Fruit fly (Drosophila melanogaster) whole organism, embryonic: Measurements from ENCODE around the gene ND-24.

ENCODE experiments used
- Asciz ChIP-seq: fragments of 200-800 bp; sonication (Bioruptor generic); optimal IDR thresholded peaks from 2 replicates; lab custom pipeline; 2017; ENCODE audit warnings: missing biosample characterization, mild to moderate bottlenecking, missing genetic modification characterization, missing genetic modification reagents
- Atf6 ChIP-seq: fragments of 200-800 bp; sonication (Bioruptor generic); IDR thresholded peaks from 2 replicates; pipeline ENCODE4 v1.3.6; 2022; ENCODE audit warnings: missing biosample characterization, missing genetic modification characterization
- CG10267 ChIP-seq: fragments of 200-800 bp; sonication (Bioruptor generic); optimal IDR thresholded peaks from 2 replicates; lab custom pipeline; 2018; ENCODE audit warnings: missing biosample characterization, mild to moderate bottlenecking, missing genetic modification characterization, moderate library complexity
- CG11696 ChIP-seq: fragments of 200-800 bp; sonication (Bioruptor generic); IDR thresholded peaks from 2 replicates; pipeline ENCODE4 v1.3.6; 2022; ENCODE audit warnings: missing biosample characterization, missing genetic modification characterization
- CG14050 ChIP-seq: fragments of 200-800 bp; sonication (Bioruptor generic); IDR thresholded peaks from 3 replicates; pipeline ENCODE4 v1.3.6; 2022; ENCODE audit warnings: missing biosample characterization, missing genetic modification characterization
- CG15601 ChIP-seq: fragments of 200-800 bp; sonication (Bioruptor generic); optimal IDR thresholded peaks from 3 replicates; lab custom pipeline; 2019; ENCODE audit warnings: missing biosample characterization, mild to moderate bottlenecking, missing genetic modification characterization, moderate library complexity
- CG18011 ChIP-seq: fragments of 200-800 bp; sonication (Bioruptor generic); optimal IDR thresholded peaks from 2 replicates; lab custom pipeline; 2017; ENCODE audit warnings: missing biosample characterization, missing genetic modification characterization, mild to moderate bottlenecking, moderate library complexity, missing genotype
- CG18764 ChIP-seq: fragments of 200-800 bp; sonication (Bioruptor generic); optimal IDR thresholded peaks from 3 replicates; lab custom pipeline; 2016; ENCODE audit warnings: missing biosample characterization, missing genetic modification characterization
- CG30020 ChIP-seq: fragments of 200-800 bp; optimal IDR thresholded peaks from 2 replicates; lab custom pipeline; 2019; ENCODE audit warnings: missing biosample characterization, mild to moderate bottlenecking, missing genetic modification characterization, moderate library complexity
- CG3163 ChIP-seq: fragments of 200-800 bp; sonication (Bioruptor generic); optimal IDR thresholded peaks from 3 replicates; lab custom pipeline; 2016; ENCODE audit warnings: missing biosample characterization, missing genetic modification characterization
- CG3407 ChIP-seq: fragments of 200-800 bp; sonication (Bioruptor generic); optimal IDR thresholded peaks from 2 replicates; lab custom pipeline; 2018; ENCODE audit warnings: missing biosample characterization, mild to moderate bottlenecking, missing genetic modification characterization
- CG3726 ChIP-seq: fragments of 200-800 bp; sonication (Bioruptor generic); IDR thresholded peaks from 3 replicates; pipeline ENCODE4, ENCODE4 v1.3.6; 2022; ENCODE audit warnings: missing biosample characterization, missing genetic modification characterization
- CG5245 ChIP-seq: fragments of 200-800 bp; sonication (Bioruptor generic); optimal IDR thresholded peaks from 3 replicates; lab custom pipeline; 2016; ENCODE audit warnings: missing biosample characterization, missing genetic modification characterization
- CG7786 ChIP-seq: fragments of 200-800 bp; sonication (Bioruptor generic); optimal IDR thresholded peaks from 2 replicates; lab custom pipeline; 2016; ENCODE audit warnings: missing biosample characterization, missing genetic modification characterization
- CG7928 ChIP-seq: fragments of 200-800 bp; sonication (Bioruptor generic); optimal IDR thresholded peaks from 2 replicates; lab custom pipeline; 2017; ENCODE audit warnings: missing biosample characterization, mild to moderate bottlenecking, missing genetic modification characterization
- CG9797 ChIP-seq: fragments of 200-800 bp; sonication (Bioruptor generic); optimal IDR thresholded peaks from 3 replicates; lab custom pipeline; 2018; ENCODE audit warnings: missing biosample characterization, mild to moderate bottlenecking, missing genetic modification characterization
- CHES-1-like ChIP-seq: fragments of 200-800 bp; sonication (Bioruptor generic); optimal IDR thresholded peaks from 2 replicates; lab custom pipeline; 2016; ENCODE audit warnings: missing biosample characterization, missing genetic modification characterization
- CTCF ChIP-seq: fragments of 200-800 bp; sonication (Bioruptor generic); optimal IDR thresholded peaks from 2 replicates; lab custom pipeline; 2017; ENCODE audit warnings: missing biosample characterization, mild to moderate bottlenecking, missing genetic modification characterization, moderate library complexity
- Deaf1 ChIP-seq: fragments of 200-800 bp; optimal IDR thresholded peaks from 3 replicates; lab custom pipeline; 2019; ENCODE audit warnings: missing biosample characterization, mild to moderate bottlenecking, missing genetic modification characterization, moderate library complexity
- E2f1 ChIP-seq: fragments of 200-800 bp; sonication (Bioruptor generic); IDR thresholded peaks from 2 replicates; pipeline ENCODE4 v1.3.6; 2022; ENCODE audit warnings: missing biosample characterization, missing genetic modification characterization
- H15 ChIP-seq: fragments of 200-800 bp; sonication (Bioruptor generic); IDR thresholded peaks from 3 replicates; pipeline ENCODE4 v1.3.6; 2022; ENCODE audit warnings: missing biosample characterization, missing genetic modification characterization
- HmgZ ChIP-seq: fragments of 200-800 bp; sonication (Bioruptor generic); optimal IDR thresholded peaks from 2 replicates; lab custom pipeline; 2018; ENCODE audit warnings: missing biosample characterization, mild to moderate bottlenecking, missing genetic modification characterization
- Hmr ChIP-seq: fragments of 200-800 bp; sonication (Bioruptor generic); optimal IDR thresholded peaks from 3 replicates; lab custom pipeline; 2017; ENCODE audit warnings: mild to moderate bottlenecking, missing biosample characterization, missing genetic modification reagents, missing genetic modification characterization
- Kr ChIP-seq: fragments of 200-800 bp; sonication (Bioruptor generic); optimal IDR thresholded peaks from 2 replicates; lab custom pipeline; 2017; ENCODE audit warnings: missing biosample characterization, mild to moderate bottlenecking, missing genetic modification characterization
- Lpt ChIP-seq: fragments of >200 bp; optimal IDR thresholded peaks from 2 replicates; lab custom pipeline; 2018; ENCODE audit warnings: missing biosample characterization, missing genetic modification characterization
- MESR4 ChIP-seq: fragments of 200-800 bp; sonication (Bioruptor generic); optimal IDR thresholded peaks from 2 replicates; lab custom pipeline; 2018; ENCODE audit warnings: missing biosample characterization, mild to moderate bottlenecking, missing genetic modification characterization, moderate library complexity
- Myb ChIP-seq: fragments of 200-800 bp; sonication (Bioruptor generic); optimal IDR thresholded peaks from 2 replicates; lab custom pipeline; 2016; ENCODE audit warnings: missing biosample characterization, missing genetic modification characterization
- NK7.1 ChIP-seq: fragments of 200-800 bp; sonication (Bioruptor generic); optimal IDR thresholded peaks from 3 replicates; lab custom pipeline; 2016; ENCODE audit warnings: missing biosample characterization, missing genetic modification characterization
- Trl ChIP-seq, 3 experiments: fragments of >200 bp in 2 of 3; fragments of 200-800 bp in 1 of 3; sonication (Bioruptor generic) in 1 of 3; optimal IDR thresholded peaks; 2 replicates in 1 of 3; 3 replicates in 2 of 3; lab custom pipeline; 2016 to 2017; ENCODE audit warnings: missing biosample characterization in 1 of 3, missing genetic modification characterization in 1 of 3
- YL-1 ChIP-seq: fragments of 200-800 bp; sonication (Bioruptor generic); optimal IDR thresholded peaks from 3 replicates; lab custom pipeline; 2017; ENCODE audit warnings: missing biosample characterization, mild to moderate bottlenecking, missing genetic modification characterization
- bsh ChIP-seq, 2 experiments: fragments of 200-800 bp; sonication (Bioruptor generic); optimal IDR thresholded peaks; 2 replicates each; lab custom pipeline; 2017 to 2018; ENCODE audit warnings: mild to moderate bottlenecking in 2 of 2, missing biosample characterization in 2 of 2, missing genetic modification characterization in 2 of 2, moderate library complexity in 1 of 2
- crp ChIP-seq, 2 experiments: fragments of 200-800 bp; sonication (Bioruptor generic); optimal IDR thresholded peaks; 2 replicates in 1 of 2; 3 replicates in 1 of 2; lab custom pipeline; 2017; ENCODE audit warnings: missing biosample characterization in 2 of 2, missing genetic modification characterization in 2 of 2, mild to moderate bottlenecking in 1 of 2, moderate library complexity in 1 of 2
- dati ChIP-seq: fragments of 200-800 bp; sonication (Bioruptor generic); IDR thresholded peaks from 2 replicates; pipeline ENCODE4 v1.3.6; 2022; ENCODE audit warnings: missing biosample characterization, missing genetic modification characterization
- dm ChIP-seq: fragments of 200-800 bp; sonication (Bioruptor generic); optimal IDR thresholded peaks from 3 replicates; lab custom pipeline; 2016; ENCODE audit warnings: missing biosample characterization, missing genetic modification characterization
- gcm2 ChIP-seq: fragments of 200-800 bp; sonication (Bioruptor generic); optimal IDR thresholded peaks from 2 replicates; lab custom pipeline; 2016; ENCODE audit warnings: missing biosample characterization, missing genetic modification characterization
- gfzf ChIP-seq: fragments of 200-800 bp; sonication (Bioruptor generic); optimal IDR thresholded peaks from 2 replicates; lab custom pipeline; 2016; ENCODE audit warnings: missing biosample characterization, mild to moderate bottlenecking, missing genetic modification characterization, moderate library complexity
- hb ChIP-seq: fragments of 200-800 bp; sonication (Bioruptor generic); IDR thresholded peaks from 3 replicates; pipeline ENCODE4 v1.3.6; 2022; ENCODE audit warnings: missing biosample characterization, missing genetic modification characterization; ENCODE audit not compliant: partially characterized antibody
- her ChIP-seq: fragments of 200-800 bp; sonication (Bioruptor generic); optimal IDR thresholded peaks from 2 replicates; lab custom pipeline; 2016; ENCODE audit warnings: missing biosample characterization, missing genetic modification characterization
- ind ChIP-seq: fragments of 200-800 bp; sonication (Bioruptor generic); optimal IDR thresholded peaks from 3 replicates; lab custom pipeline; 2016; ENCODE audit warnings: missing biosample characterization, missing genetic modification characterization
- jigr1 ChIP-seq: fragments of 200-800 bp; sonication (Bioruptor generic); IDR thresholded peaks from 3 replicates; pipeline ENCODE4 v1.3.6; 2022; ENCODE audit warnings: missing biosample characterization, missing genetic modification characterization
- prd ChIP-seq, 3 experiments: fragments of >200 bp in 2 of 3; fragments of 200-800 bp in 1 of 3; sonication (Bioruptor generic) in 1 of 3; optimal IDR thresholded peaks in 2 of 3; IDR thresholded peaks in 1 of 3; 2 replicates in 2 of 3; 3 replicates in 1 of 3; pipeline versions ENCODE4 v1.3.6 to Lab custom; 2017 to 2022; ENCODE audit warnings: missing biosample characterization in 1 of 3, missing genetic modification characterization in 1 of 3
- pzg ChIP-seq: fragments of 200-800 bp; sonication (Bioruptor generic); optimal IDR thresholded peaks from 3 replicates; lab custom pipeline; 2018; ENCODE audit warnings: missing biosample characterization, mild to moderate bottlenecking, missing genetic modification characterization, moderate library complexity
- run ChIP-seq: fragments of 200-800 bp; sonication (Bioruptor generic); optimal IDR thresholded peaks from 3 replicates; lab custom pipeline; 2018; ENCODE audit warnings: missing biosample characterization, mild to moderate bottlenecking, missing genetic modification characterization
- scrt ChIP-seq: fragments of 200-800 bp; sonication (Bioruptor generic); optimal IDR thresholded peaks from 2 replicates; lab custom pipeline; 2018; ENCODE audit warnings: missing biosample characterization, mild to moderate bottlenecking, missing genetic modification characterization, moderate library complexity
- slou ChIP-seq: fragments of 200-800 bp; sonication (Bioruptor generic); optimal IDR thresholded peaks from 3 replicates; lab custom pipeline; 2016; ENCODE audit warnings: missing biosample characterization, missing genetic modification characterization
- sr ChIP-seq: fragments of 200-800 bp; sonication (Bioruptor generic); IDR thresholded peaks from 3 replicates; pipeline ENCODE4 v1.3.6; 2022; ENCODE audit warnings: missing biosample characterization, missing genetic modification characterization
- sug ChIP-seq: fragments of 200-800 bp; optimal IDR thresholded peaks from 2 replicates; lab custom pipeline; 2019; ENCODE audit warnings: missing biosample characterization, mild to moderate bottlenecking, missing genetic modification characterization, moderate library complexity
- tap ChIP-seq: fragments of 200-800 bp; optimal IDR thresholded peaks from 3 replicates; lab custom pipeline; 2019; ENCODE audit warnings: missing biosample characterization, mild to moderate bottlenecking, missing genetic modification characterization, moderate library complexity
- tna ChIP-seq: fragments of 200-800 bp; sonication (Bioruptor generic); IDR thresholded peaks from 2 replicates; pipeline ENCODE4 v1.3.6; 2022; ENCODE audit warnings: missing biosample characterization, missing genetic modification characterization; ENCODE audit not compliant: partially characterized antibody
- tx ChIP-seq: fragments of 200-800 bp; sonication (Bioruptor generic); optimal IDR thresholded peaks from 2 replicates; lab custom pipeline; 2016; ENCODE audit warnings: missing biosample characterization, missing genetic modification characterization

ND-24 gene

DNA sequence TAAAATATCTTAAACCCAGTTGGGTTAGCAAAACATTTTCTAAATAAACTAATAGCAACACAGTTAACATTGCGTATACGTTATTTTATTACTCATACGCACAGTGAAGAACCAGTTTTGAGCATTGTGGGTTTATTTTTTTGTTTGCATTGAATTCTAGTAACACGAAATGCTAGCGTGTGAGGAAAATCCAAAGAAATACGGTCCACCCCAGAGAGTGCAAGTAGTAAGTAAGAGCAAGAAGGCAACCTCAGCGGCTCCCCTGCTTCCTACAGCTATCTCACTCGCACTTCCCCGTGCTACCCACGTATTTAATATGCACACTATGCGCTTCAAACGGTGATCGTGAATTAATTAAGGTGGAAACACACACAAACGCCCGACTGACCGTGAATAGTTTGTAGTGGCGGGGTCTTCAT is 6.9 kb upstream of the ND-24 start (continued):
- TF ChIP-seq Trl (optimal IDR thresholded peaks at IDR 0.05; lab: Kevin White, UChicago) = no peak
- TF ChIP-seq Trl (GFP tag; optimal IDR thresholded peaks at IDR 0.05; lab: Kevin White, UChicago) = peak; percentile 52
- TF ChIP-seq CG15601 (tag; lab: Kevin White, UChicago) = peak; percentile 73
- TF ChIP-seq CG11696 (GFP tag; lab: Robert Waterston, UW) = peak; percentile 54; the same call in 1 of the 2 replicates
- TF ChIP-seq jigr1 = no peak
- TF ChIP-seq CG7928 (GFP tag; lab: Kevin White, UChicago) = peak; percentile 48
- peak; percentile 65 for TF ChIP-seq dm (GFP tag; lab: Kevin White, UChicago)
- peak; percentile 68; the same call in 2 of the 3 replicates for TF ChIP-seq H15 (GFP tag; lab: Robert Waterston, UW)
- peak; percentile 64 for TF ChIP-seq Myb
- peak; percentile 71 for TF ChIP-seq CG18011 (GFP tag; lab: Kevin White, UChicago)
- TF ChIP-seq CG9797 (GFP tag; lab: Kevin White, UChicago) = no peak
- TF ChIP-seq Atf6 (GFP tag; lab: Robert Waterston, UW) = peak; percentile 90
- TF ChIP-seq prd (optimal IDR thresholded peaks at IDR 0.05; lab: Kevin White, UChicago) = no peak
- TF ChIP-seq prd (GFP tag; IDR thresholded peaks at IDR 0.05; lab: Robert Waterston, UW) = peak; percentile 77
- TF ChIP-seq CG10267 (tag; lab: Kevin White, UChicago) = peak; percentile 79
- TF ChIP-seq NK7.1 = peak; percentile 83
- TF ChIP-seq Lpt (GFP tag; lab: Kevin White, UChicago) = no peak
- no peak for TF ChIP-seq Kr (GFP tag; lab: Kevin White, UChicago)
- TF ChIP-seq tna = no peak
- peak; percentile 67 for TF ChIP-seq CG3407 (GFP tag; lab: Kevin White, UChicago)
- no peak for TF ChIP-seq gfzf (GFP tag; lab: Kevin White, UChicago)
- peak; percentile 90 for TF ChIP-seq Hmr (GFP tag; lab: Kevin White, UChicago)
- peak; percentile 85 for TF ChIP-seq sug (tag; lab: Kevin White, UChicago)
- TF ChIP-seq scrt (GFP tag; lab: Kevin White, UChicago) = peak; percentile 75
- TF ChIP-seq CG7786 (GFP tag; lab: Kevin White, UChicago) = peak; percentile 81
- peak; percentile 89 for TF ChIP-seq run (tag; lab: Kevin White, UChicago)
- TF ChIP-seq CHES-1-like (GFP tag; lab: Kevin White, UChicago) = peak; percentile 81
- peak; percentile 58 for TF ChIP-seq YL-1 (GFP tag; lab: Kevin White, UChicago)
- peak in 1 of 2 experiments; percentile 47 for TF ChIP-seq crp (GFP tag; optimal IDR thresholded peaks at IDR 0.05; lab: Kevin White, UChicago)
- peak; percentile 78 for TF ChIP-seq CG14050 (GFP tag; lab: Robert Waterston, UW)
- peak; percentile 10 for TF ChIP-seq CG3163
- peak; percentile 68 for TF ChIP-seq Deaf1 (tag; lab: Kevin White, UChicago)
- peak; percentile 61 for TF ChIP-seq slou (GFP tag; lab: Kevin White, UChicago)
- peak; percentile 72 for TF ChIP-seq E2f1 (GFP tag; lab: Robert Waterston, UW)
- TF ChIP-seq bsh (GFP tag; optimal IDR thresholded peaks at IDR 0.05; lab: Kevin White, UChicago) = peak; percentile 71 to 82
- peak; percentile 60 for TF ChIP-seq CG30020 (tag; lab: Kevin White, UChicago)
- TF ChIP-seq CG3726 (GFP tag; lab: Robert Waterston, UW) = peak; percentile 68; the same call in 1 of the 3 replicates
- 0 out of 2 replicates have a peak, but pooled peaks have one; percentile 47 for TF ChIP-seq dati (GFP tag; lab: Robert Waterston, UW)
- no peak for TF ChIP-seq hb (GFP tag; lab: Robert Waterston, UW)
- peak; percentile 91 for TF ChIP-seq HmgZ
- TF ChIP-seq CTCF (GFP tag; lab: Kevin White, UChicago) = peak; percentile 66
- peak; percentile 31 for TF ChIP-seq gcm2 (GFP tag; lab: Kevin White, UChicago)
- peak; percentile 10 for TF ChIP-seq MESR4
- peak; percentile 89 for TF ChIP-seq her
- peak; percentile 95 for TF ChIP-seq sr
- TF ChIP-seq ind = peak; percentile 85
- peak; percentile 93 for TF ChIP-seq tap
- peak; percentile 81 for TF ChIP-seq Asciz (GFP tag; lab: Kevin White, UChicago)
- TF ChIP-seq pzg (GFP tag; lab: Kevin White, UChicago) = peak; percentile 9
- peak; percentile 62 for TF ChIP-seq CG18764 (GFP tag; lab: Kevin White, UChicago)
- TF ChIP-seq tx (GFP tag; lab: Kevin White, UChicago) = peak; percentile 68
- peak; percentile 74 for TF ChIP-seq CG5245 (GFP tag; lab: Kevin White, UChicago)
